Worm (Caenorhabditis elegans) whole organism, midembryonic: Measurements from ENCODE around the gene lelo-1.

Experiments
- cog-1 ChIP-seq: sonication (generic microtip); optimal IDR thresholded peaks from 2 replicates; lab custom pipeline; 2016; ENCODE audit warnings: missing genetic modification characterization, missing compliant biosample characterization
- ztf-23 ChIP-seq: fragments of 200-800 bp; sonication (Bioruptor generic); IDR thresholded peaks from 2 replicates; pipeline ENCODE4 v1.3.6; 2022; ENCODE audit warnings: missing genetic modification reagents, missing genetic modification characterization, missing compliant biosample characterization

lelo-1 gene

DNA sequence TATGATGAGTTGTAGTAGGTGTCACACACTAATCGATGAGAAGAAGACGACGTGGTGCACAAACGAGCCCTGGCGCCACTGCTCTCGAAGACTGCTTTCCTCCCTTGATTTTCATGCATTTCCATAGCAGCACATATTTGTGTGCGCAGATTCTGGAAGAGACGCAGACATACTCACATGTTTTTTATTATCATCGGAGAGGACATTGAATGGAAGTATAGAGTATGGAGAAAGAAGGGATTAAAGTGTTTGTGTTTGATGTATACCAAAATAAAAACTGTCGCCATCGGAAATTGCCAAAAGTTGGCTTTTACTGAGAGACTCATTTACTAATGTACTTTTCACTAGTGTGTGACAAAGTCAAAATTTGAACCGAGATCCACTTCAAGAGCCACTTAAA is 48.1 kb downstream of the lelo-1 start, which contains the start of gene mps-1:
TSS of gene mps-1 (minus strand) at position 101 of the 400 bp plus-strand sequence.
- TF ChIP-seq cog-1 (tag; lab: Kevin White, UChicago) (no peak), ztf-23 (GFP tag; lab: Robert Waterston, UW) (no peak)
